Worm (Caenorhabditis elegans) whole organism, L4 larva: ENCODE data around the gene C29F9.5.

Experiments used
- aha-1 ChIP-seq: fragments of 150-350 bp; peaks from one replicate; lab custom pipeline; 2014; ENCODE audit warnings: missing biosample characterization, missing genetic modification characterization
- attf-4 ChIP-seq: sonication (generic microtip); optimal IDR thresholded peaks from 3 replicates; lab custom pipeline; 2017; ENCODE audit warnings: missing biosample characterization, missing genetic modification characterization
- ceh-62 ChIP-seq: sonication (generic microtip); optimal IDR thresholded peaks from 2 replicates; lab custom pipeline; 2017; ENCODE audit warnings: missing biosample characterization, missing genetic modification characterization
- daf-12 ChIP-seq: fragments of 150-350 bp; optimal IDR thresholded peaks from 2 replicates; lab custom pipeline; 2014; ENCODE audit warnings: missing biosample characterization, missing genetic modification reagents, missing genetic modification characterization
- daf-16 ChIP-seq, 3 experiments: sonication (generic microtip); optimal IDR thresholded peaks; 2 replicates each; lab custom pipeline; 2016 to 2017; ENCODE audit warnings: missing genetic modification characterization in 3 of 3, missing genetic modification reagents in 3 of 3, mild to moderate bottlenecking in 2 of 3, missing compliant biosample characterization in 2 of 3, missing biosample characterization in 1 of 3, moderate library complexity in 1 of 3
- daf-8 ChIP-seq: fragments of 200-800 bp; sonication (Bioruptor generic); IDR thresholded peaks from 2 replicates; pipeline ENCODE4 v1.3.6; 2022; ENCODE audit warnings: missing genetic modification characterization, missing compliant biosample characterization
- lim-7 ChIP-seq: fragments of 200-800 bp; sonication (Bioruptor generic); IDR thresholded peaks from 2 replicates; pipeline ENCODE4 v1.3.6; 2022; ENCODE audit warnings: missing genetic modification characterization, missing compliant biosample characterization
- lir-3 ChIP-seq: sonication (generic microtip); optimal IDR thresholded peaks from 2 replicates; lab custom pipeline; 2016; ENCODE audit warnings: mild to moderate bottlenecking, missing genetic modification characterization, missing compliant biosample characterization
- lsy-2 ChIP-seq, 2 experiments: fragments of 150-350 bp in 1 of 2; sonication (generic microtip) in 1 of 2; optimal IDR thresholded peaks; 2 replicates each; lab custom pipeline; 2014 to 2017; ENCODE audit warnings: missing biosample characterization in 2 of 2, missing genetic modification characterization in 2 of 2
- nhr-42 ChIP-seq: fragments of 200-800 bp; sonication (Bioruptor generic); IDR thresholded peaks from 2 replicates; pipeline ENCODE4 v1.3.6; 2022; ENCODE audit warnings: missing genetic modification characterization, missing compliant biosample characterization
- nhr-48 ChIP-seq: sonication (generic microtip); optimal IDR thresholded peaks from 2 replicates; lab custom pipeline; 2016; ENCODE audit warnings: mild to moderate bottlenecking, missing genetic modification characterization, missing compliant biosample characterization
- php-3 ChIP-seq: fragments of 200-800 bp; sonication (Bioruptor generic); IDR thresholded peaks from 2 replicates; pipeline ENCODE4 v1.3.6; 2022; ENCODE audit warnings: missing genetic modification reagents, missing genetic modification characterization, missing compliant biosample characterization
- set-16 ChIP-seq: fragments of 200-800 bp; sonication (Bioruptor generic); IDR thresholded peaks from 2 replicates; pipeline ENCODE4 v1.3.6; 2022; ENCODE audit warnings: missing genetic modification reagents, missing genetic modification characterization, missing compliant biosample characterization
- zfp-2 ChIP-seq: sonication (generic microtip); optimal IDR thresholded peaks from 2 replicates; lab custom pipeline; 2016; ENCODE audit warnings: mild to moderate bottlenecking, missing genetic modification characterization, missing compliant biosample characterization
- ztf-11 ChIP-seq: fragments of 150-350 bp; optimal IDR thresholded peaks from 2 replicates; lab custom pipeline; 2014; ENCODE audit warnings: missing biosample characterization, missing genetic modification characterization
- ztf-7 ChIP-seq: fragments of 150-350 bp; optimal IDR thresholded peaks from 2 replicates; lab custom pipeline; 2014; ENCODE audit warnings: missing biosample characterization, missing genetic modification characterization

The C29F9.5 gene

ce11 chrIII:164775-165174 is 47.5 kb downstream of the C29F9.5 start, which contains the start of gene F40G9.8:
F40G9.8 (minus strand) TSS chrIII:164875.
- TF ChIP-seq nhr-42 (GFP tag; lab: Robert Waterston, UW) (no peak), nhr-48 (tag; lab: Kevin White, UChicago) (no peak), daf-12 (tag; lab: Kevin White, UChicago) (no peak), daf-8 (no peak), ceh-62 (tag; lab: Kevin White, UChicago) (no peak), ztf-7 (tag; lab: Kevin White, UChicago) (no peak), php-3 (GFP tag; lab: Robert Waterston, UW) (no peak), lsy-2 (tag; optimal IDR thresholded peaks at IDR 0.05; lab: Kevin White, UChicago) (no peak), daf-16 (GFP tag; optimal IDR thresholded peaks at IDR 0.05; lab: Kevin White, UChicago) (no peak), daf-16 (tag; optimal IDR thresholded peaks at IDR 0.05; lab: Kevin White, UChicago) (no peak), lim-7 (GFP tag; lab: Robert Waterston, UW) (no peak), zfp-2 (tag; lab: Kevin White, UChicago) (no peak), ztf-11 (tag; lab: Kevin White, UChicago) (no peak), attf-4 (tag; lab: Kevin White, UChicago) (no peak)

DNA sequence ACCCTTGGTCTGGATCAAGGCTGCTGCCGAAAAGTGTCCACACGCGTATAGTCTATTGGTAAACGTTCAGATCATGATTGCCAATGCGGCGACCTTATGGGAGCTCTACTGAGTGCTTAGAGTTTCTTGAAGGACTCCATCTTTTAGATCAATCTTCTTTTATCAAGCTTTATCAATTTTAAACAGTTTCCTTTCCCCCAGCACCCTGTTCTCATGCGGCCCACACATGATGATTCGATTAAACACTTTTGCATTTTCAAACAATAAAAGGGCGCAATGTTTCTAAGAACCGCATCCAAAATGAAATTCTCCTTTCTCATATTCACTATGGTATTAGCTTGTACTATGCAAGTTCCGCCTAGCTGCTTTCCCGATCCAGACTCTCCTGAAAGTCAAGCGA is 48.1 kb downstream of the C29F9.5 start, which contains the start of gene F40G9.7:
Gene F40G9.7 (plus strand): TSS at position 301 of the 400 bp plus-strand sequence.
- TF ChIP-seq lir-3 (tag; lab: Kevin White, UChicago) (no peak), aha-1 (tag; lab: Kevin White, UChicago) (peak; percentile 85)

- TF ChIP-seq set-16 (GFP tag; lab: Robert Waterston, UW): peak; percentile 88
Measured at ce11 chrIII:168376-168775, 51.1 kb downstream of the C29F9.5 start.
